Worm (Caenorhabditis elegans) whole organism, young adult: ENCODE results near the gene C02D5.2.

Experiments used
- chd-7 ChIP-seq: sonication (generic microtip); optimal IDR thresholded peaks from 2 replicates; lab custom pipeline; 2016; ENCODE audit warnings: mild to moderate bottlenecking, missing genetic modification characterization, moderate library complexity, missing compliant biosample characterization
- dox-1 ChIP-seq: fragments of 200-800 bp; sonication (Bioruptor generic); IDR thresholded peaks from 2 replicates; pipeline ENCODE4 v1.3.6; 2022; ENCODE audit warnings: missing genetic modification reagents, missing genetic modification characterization, missing compliant biosample characterization
- dpl-1 ChIP-seq: fragments of 150-350 bp; optimal IDR thresholded peaks from 2 replicates; lab custom pipeline; 2014; ENCODE audit warnings: missing biosample characterization, missing genetic modification reagents, missing genetic modification characterization
- nhr-90 ChIP-seq: sonication (generic microtip); optimal IDR thresholded peaks from 2 replicates; lab custom pipeline; 2016; ENCODE audit warnings: missing genotype, mild to moderate bottlenecking, missing genetic modification characterization, missing compliant biosample characterization
- pha-4 ChIP-seq: fragments of 150-350 bp; sonication (generic microtip); optimal IDR thresholded peaks from 2 replicates; lab custom pipeline; 2014; ENCODE audit warnings: missing biosample characterization, missing genetic modification reagents, missing genetic modification characterization
- snpc-1.1 ChIP-seq: sonication (generic microtip); optimal IDR thresholded peaks from 2 replicates; lab custom pipeline; 2017; ENCODE audit warnings: missing genetic modification characterization, mild to moderate bottlenecking, missing compliant biosample characterization, antibody characterized with exemption, moderate library complexity, missing genotype, missing genetic modification reagents; ENCODE audit not compliant: insufficient read depth
- ztf-3 ChIP-seq: fragments of 200-800 bp; sonication (Bioruptor generic); optimal IDR thresholded peaks from 2 replicates; lab custom pipeline; 2018; ENCODE audit warnings: mild to moderate bottlenecking, missing genetic modification characterization, missing compliant biosample characterization

DNA sequence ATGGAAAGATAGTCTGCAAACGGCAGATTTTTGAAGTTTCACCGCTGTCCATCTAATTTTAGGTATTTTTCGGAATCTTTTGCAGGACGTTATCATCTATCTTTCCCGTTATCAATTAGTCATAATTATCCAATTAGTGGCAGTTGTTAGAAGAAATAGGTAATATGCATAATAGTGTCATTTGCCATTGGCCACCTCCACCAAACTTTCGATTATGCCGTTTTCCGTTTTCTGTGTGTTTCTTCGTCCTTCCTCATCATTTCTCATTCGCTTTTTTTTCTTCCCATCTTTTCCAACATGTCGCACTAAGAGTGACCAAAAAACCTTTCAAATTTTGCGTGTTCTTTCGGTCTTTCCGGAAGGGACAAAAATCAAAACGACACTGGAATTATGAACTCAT, 7.2 kb downstream of the C02D5.2 start:
- TF ChIP-seq pha-4 (tag; lab: Kevin White, UChicago) (no peak), chd-7 (tag; lab: Kevin White, UChicago) (no peak), dpl-1 (GFP tag; lab: Kevin White, UChicago) (no peak), snpc-1.1 (tag; lab: Kevin White, UChicago) (no peak), ztf-3 (GFP tag; lab: Kevin White, UChicago) (no peak), dox-1 (GFP tag; lab: Robert Waterston, UW) (no peak), nhr-90 (tag; lab: Kevin White, UChicago) (no peak)
